Worm (Caenorhabditis elegans): ENCODE measurements around the gene srx-31.
"Not testable (repeated sequence)": the region's sequence is repeated elsewhere in the genome, so short reads cannot be mapped to it uniquely, and the experiment has no call there.

The srx-31 gene

ce11 chrV:822922-823321 lies at the start of gene srx-31:
Gene srx-31, minus strand, starts transcription at chrV:823022.
- TF ChIP-seq ama-1 (optimal IDR thresholded peaks at IDR 0.05); hpl-2 (GFP tag; optimal IDR thresholded peaks at IDR 0.05); hlh-17 (GFP tag; optimal IDR thresholded peaks at IDR 0.05; ENCODE audit: borderline replicate concordance): not testable (repeated sequence)

- TF ChIP-seq nhr-19 (GFP tag; conservative IDR thresholded peaks at IDR 0.05) (no peak), Y116A8C.19 (tag; optimal IDR thresholded peaks at IDR 0.05; ENCODE audit: borderline replicate concordance) (no peak), skn-1 (tag; optimal IDR thresholded peaks at IDR 0.05) (no peak), lsy-2 (tag; optimal IDR thresholded peaks at IDR 0.05) (no peak), unc-30 (tag; optimal IDR thresholded peaks at IDR 0.05) (no peak), egl-13 (tag; optimal IDR thresholded peaks at IDR 0.05) (no peak), dsc-1 (tag; optimal IDR thresholded peaks at IDR 0.05) (no peak), nhr-84 (tag; optimal IDR thresholded peaks at IDR 0.05) (no peak), mef-2 (tag; optimal IDR thresholded peaks at IDR 0.05) (no peak)
Observed at ce11 chrV:871029-871428, 48.2 kb upstream of the srx-31 start, which contains the start of gene T02B11.4. Gene T02B11.4, minus strand, starts transcription at chrV:871129.

ce11 chrV:866729-867128 lies 43.9 kb upstream of the srx-31 start, which contains the start of gene T02B11.3:
Gene T02B11.3, minus strand, starts transcription at chrV:866829.
- no peak for TF ChIP-seq snu-23 (GFP tag; optimal IDR thresholded peaks at IDR 0.05)
- no peak for TF ChIP-seq hlh-4 (tag; optimal IDR thresholded peaks at IDR 0.05)
- TF ChIP-seq pax-3 (tag; optimal IDR thresholded peaks at IDR 0.05): no peak
- TF ChIP-seq snpc-4 (tag; optimal IDR thresholded peaks at IDR 0.05): no peak
- TF ChIP-seq skn-1 (tag; optimal IDR thresholded peaks at IDR 0.05): no peak
- no peak for TF ChIP-seq lin-35 (GFP tag; optimal IDR thresholded peaks at IDR 0.05)

- TF ChIP-seq mep-1 (tag; optimal IDR thresholded peaks at IDR 0.05) (no peak), snpc-4 (tag; optimal IDR thresholded peaks at IDR 0.05) (peak; percentile 91), nhr-12 (tag; optimal IDR thresholded peaks at IDR 0.05) (no peak)
Observed at ce11 chrV:858841-859456, 36.1 kb upstream of the srx-31 start.

- TF ChIP-seq rnt-1 (tag; optimal IDR thresholded peaks at IDR 0.05): no peak
- TF ChIP-seq ztf-4 (tag; optimal IDR thresholded peaks at IDR 0.05): no peak
- TF ChIP-seq egl-27 (tag; optimal IDR thresholded peaks at IDR 0.05): no peak
- TF ChIP-seq grh-1 (GFP tag; IDR thresholded peaks at IDR 0.05): no peak
- no peak for TF ChIP-seq egl-13 (tag; optimal IDR thresholded peaks at IDR 0.05)
- TF ChIP-seq aha-1 (tag; optimal IDR thresholded peaks at IDR 0.05): no peak
- no peak for TF ChIP-seq aly-2 (tag; optimal IDR thresholded peaks at IDR 0.05)
- no peak for TF ChIP-seq nhr-71 (tag; optimal IDR thresholded peaks at IDR 0.05)
- TF ChIP-seq ceh-8 (GFP tag; optimal IDR thresholded peaks at IDR 0.05): no peak
- no peak for TF ChIP-seq dsc-1 (tag; optimal IDR thresholded peaks at IDR 0.05)
- no peak for TF ChIP-seq ceh-88 (GFP tag; IDR thresholded peaks at IDR 0.05)
- TF ChIP-seq dpl-1 (GFP tag; optimal IDR thresholded peaks at IDR 0.05): no peak
- no peak for TF ChIP-seq fkh-4 (tag; optimal IDR thresholded peaks at IDR 0.05; ENCODE audit: borderline replicate concordance)
- no peak for TF ChIP-seq ces-1 (GFP tag; optimal IDR thresholded peaks at IDR 0.05)
- TF ChIP-seq nhr-84 (tag; optimal IDR thresholded peaks at IDR 0.05): no peak
Observed at ce11 chrV:856549-856948, 33.7 kb upstream of the srx-31 start, which contains the start of gene K09C6.2. Gene K09C6.2, plus strand, starts transcription at chrV:856849.

- TF ChIP-seq nhr-19 (GFP tag; conservative IDR thresholded peaks at IDR 0.05) (no peak), lin-39 (tag; optimal IDR thresholded peaks at IDR 0.05) (no peak)
Observed at ce11 chrV:854966-855365, 32.1 kb upstream of the srx-31 start, which contains the start of gene K09C6.9. Gene K09C6.9, minus strand, starts transcription at chrV:855066.

All from whole organism, L1 larva.